Fruit fly (Drosophila melanogaster) whole organism, wandering third instar larva: ENCODE data around the gene CG33178.

Experiments
- dmrt93B ChIP-seq: fragments of 200-800 bp; sonication (Bioruptor generic); optimal IDR thresholded peaks from 2 replicates; lab custom pipeline; 2018; ENCODE audit warnings: missing biosample characterization, mild to moderate bottlenecking, missing genetic modification characterization
- fru ChIP-seq: fragments of 200-800 bp; sonication (Bioruptor generic); optimal IDR thresholded peaks from 3 replicates; lab custom pipeline; 2016; ENCODE audit warnings: missing biosample characterization, mild to moderate bottlenecking, missing genetic modification characterization
- h ChIP-seq: fragments of 200-800 bp; sonication (Bioruptor generic); optimal IDR thresholded peaks from 3 replicates; lab custom pipeline; 2016; ENCODE audit warnings: missing biosample characterization, mild to moderate bottlenecking, missing genetic modification characterization

DNA sequence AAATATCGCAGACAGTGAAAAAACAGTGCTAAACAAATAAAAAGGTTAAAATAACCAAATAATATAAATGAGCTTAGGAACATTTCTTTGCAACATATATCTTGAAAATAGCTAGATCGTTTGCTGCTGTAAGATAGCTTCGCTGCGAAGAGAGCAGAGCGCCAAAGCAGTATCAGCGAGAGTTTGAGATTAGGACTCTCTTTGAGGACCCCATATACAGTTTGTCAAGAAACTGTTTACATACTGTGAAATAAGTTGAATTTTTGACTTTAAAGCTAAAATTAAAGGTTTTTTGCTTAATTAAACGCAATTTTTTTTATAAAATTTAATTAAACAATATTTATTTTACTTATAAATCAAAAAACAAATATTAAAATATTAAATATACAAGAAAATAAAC, 6.0 kb upstream of the CG33178 start:
- TF ChIP-seq dmrt93B (GFP tag; lab: Kevin White, UChicago) (no peak), h (GFP tag; lab: Kevin White, UChicago) (no peak), fru (GFP tag; lab: Kevin White, UChicago) (no peak)
